Fruit fly (Drosophila melanogaster) whole organism, prepupa: ENCODE data around the gene CG14050.

Experiments used
- Blimp-1 ChIP-seq: fragments of 200-800 bp; sonication (Bioruptor generic); optimal IDR thresholded peaks from 3 replicates; lab custom pipeline; 2017; ENCODE audit warnings: missing biosample characterization, missing genetic modification characterization, mild to moderate bottlenecking, moderate library complexity, missing genetic modification reagents
- CG10631 ChIP-seq: fragments of 200-800 bp; sonication (Bioruptor generic); optimal IDR thresholded peaks from 2 replicates; lab custom pipeline; 2016; ENCODE audit warnings: missing biosample characterization, missing genetic modification characterization
- CG11762 ChIP-seq: fragments of 200-800 bp; sonication (Bioruptor generic); optimal IDR thresholded peaks from 3 replicates; lab custom pipeline; 2016; ENCODE audit warnings: missing biosample characterization, missing genetic modification characterization; ENCODE audit not compliant: insufficient read depth
- CG11902 ChIP-seq: fragments of 200-800 bp; sonication (Bioruptor generic); optimal IDR thresholded peaks from 3 replicates; lab custom pipeline; 2016; ENCODE audit warnings: missing biosample characterization, missing genetic modification characterization
- CG15336 ChIP-seq: fragments of 200-800 bp; sonication (Bioruptor generic); IDR thresholded peaks from 2 replicates; pipeline ENCODE4 v1.3.6; 2022; ENCODE audit warnings: missing biosample characterization, missing genetic modification characterization
- CG1621 ChIP-seq: fragments of 200-800 bp; sonication (Bioruptor generic); optimal IDR thresholded peaks from 3 replicates; lab custom pipeline; 2018; ENCODE audit warnings: missing biosample characterization, mild to moderate bottlenecking, missing genetic modification characterization
- CG16779 ChIP-seq: fragments of 200-800 bp; sonication (Bioruptor generic); optimal IDR thresholded peaks from 3 replicates; lab custom pipeline; 2017; ENCODE audit warnings: missing biosample characterization, mild to moderate bottlenecking, missing genetic modification characterization
- CG3032 ChIP-seq: fragments of 200-800 bp; optimal IDR thresholded peaks from 2 replicates; lab custom pipeline; 2019; ENCODE audit warnings: missing biosample characterization, mild to moderate bottlenecking, missing genetic modification characterization, moderate library complexity
- CG31627 ChIP-seq: fragments of 200-800 bp; sonication (Bioruptor generic); optimal IDR thresholded peaks from 3 replicates; lab custom pipeline; 2016; ENCODE audit warnings: missing biosample characterization, missing genetic modification characterization
- CG32006 ChIP-seq: fragments of 200-800 bp; sonication (Bioruptor generic); optimal IDR thresholded peaks from 3 replicates; lab custom pipeline; 2017; ENCODE audit warnings: missing biosample characterization, mild to moderate bottlenecking, missing genetic modification characterization
- CG3919 ChIP-seq: fragments of 200-800 bp; sonication (Bioruptor generic); optimal IDR thresholded peaks from 3 replicates; lab custom pipeline; 2016; ENCODE audit warnings: missing biosample characterization, missing genetic modification characterization
- CG4318 ChIP-seq: fragments of 200-800 bp; sonication (Bioruptor generic); optimal IDR thresholded peaks from 3 replicates; lab custom pipeline; 2017; ENCODE audit warnings: missing biosample characterization, mild to moderate bottlenecking, missing genetic modification characterization
- CG6163 ChIP-seq: fragments of 200-800 bp; sonication (Bioruptor generic); IDR thresholded peaks from 3 replicates; pipeline ENCODE4 v1.3.6; 2022; ENCODE audit warnings: missing biosample characterization, missing genetic modification characterization
- CG6276 ChIP-seq: fragments of 200-800 bp; sonication (Bioruptor generic); optimal IDR thresholded peaks from 2 replicates; lab custom pipeline; 2017; ENCODE audit warnings: missing biosample characterization, mild to moderate bottlenecking, missing genetic modification characterization
- CG6792 ChIP-seq: fragments of 200-800 bp; sonication (Bioruptor generic); optimal IDR thresholded peaks from 3 replicates; lab custom pipeline; 2016; ENCODE audit warnings: missing biosample characterization, missing genetic modification characterization
- CG6808 ChIP-seq: fragments of 200-800 bp; sonication (Bioruptor generic); optimal IDR thresholded peaks from 3 replicates; lab custom pipeline; 2017; ENCODE audit warnings: missing biosample characterization, missing genetic modification characterization, mild to moderate bottlenecking, moderate library complexity, missing genetic modification reagents
- CG6854 ChIP-seq: fragments of 200-800 bp; sonication (Bioruptor generic); optimal IDR thresholded peaks from 2 replicates; lab custom pipeline; 2017; ENCODE audit warnings: missing biosample characterization, mild to moderate bottlenecking, missing genetic modification characterization
- CG7368 ChIP-seq: fragments of 200-800 bp; sonication (Bioruptor generic); optimal IDR thresholded peaks from 3 replicates; lab custom pipeline; 2016; ENCODE audit warnings: missing biosample characterization, missing genetic modification characterization
- CG8119 ChIP-seq: fragments of 200-800 bp; sonication (Bioruptor generic); IDR thresholded peaks from 3 replicates; pipeline ENCODE4 v1.3.6; 2022; ENCODE audit warnings: missing biosample characterization, missing genetic modification characterization
- CG8319 ChIP-seq: fragments of 200-800 bp; sonication (Bioruptor generic); optimal IDR thresholded peaks from 3 replicates; lab custom pipeline; 2016; ENCODE audit warnings: missing biosample characterization, missing genetic modification characterization
- Eip78C ChIP-seq: fragments of 200-800 bp; sonication (Bioruptor generic); peaks from one replicate; lab custom pipeline; 2016; ENCODE audit warnings: missing biosample characterization, missing genetic modification characterization
- Eip93F ChIP-seq: fragments of 200-800 bp; sonication (Bioruptor generic); optimal IDR thresholded peaks from 2 replicates; lab custom pipeline; 2016; ENCODE audit warnings: missing biosample characterization, mild to moderate bottlenecking, missing genetic modification characterization
- Ets21C ChIP-seq: fragments of 200-800 bp; sonication (Bioruptor generic); optimal IDR thresholded peaks from 3 replicates; lab custom pipeline; 2016; ENCODE audit warnings: missing biosample characterization, missing genetic modification characterization
- Ets96B ChIP-seq: fragments of 200-800 bp; optimal IDR thresholded peaks from 2 replicates; lab custom pipeline; 2019; ENCODE audit warnings: missing biosample characterization, mild to moderate bottlenecking, missing genetic modification characterization, moderate library complexity
- Gug ChIP-seq: fragments of 200-800 bp; sonication (Bioruptor generic); IDR thresholded peaks from 2 replicates; pipeline ENCODE4 v1.3.6; 2022; ENCODE audit warnings: missing biosample characterization, missing genetic modification characterization
- Hr39 ChIP-seq: fragments of 200-800 bp; sonication (Bioruptor generic); optimal IDR thresholded peaks from 2 replicates; lab custom pipeline; 2016; ENCODE audit warnings: missing biosample characterization, missing genetic modification characterization
- Lpt ChIP-seq: fragments of 200-800 bp; sonication (Bioruptor generic); optimal IDR thresholded peaks from 3 replicates; lab custom pipeline; 2016; ENCODE audit warnings: missing biosample characterization, missing genetic modification characterization
- OdsH ChIP-seq: fragments of 200-800 bp; sonication (Bioruptor generic); optimal IDR thresholded peaks from 3 replicates; lab custom pipeline; 2016; ENCODE audit warnings: missing biosample characterization, missing genetic modification characterization
- Sox102F ChIP-seq: fragments of 200-800 bp; sonication (Bioruptor generic); optimal IDR thresholded peaks from 2 replicates; lab custom pipeline; 2016; ENCODE audit warnings: missing biosample characterization, mild to moderate bottlenecking, missing genetic modification characterization
- Sox14 ChIP-seq: fragments of 200-800 bp; sonication (Bioruptor generic); optimal IDR thresholded peaks from 3 replicates; lab custom pipeline; 2016; ENCODE audit warnings: missing biosample characterization, missing genetic modification characterization
- acj6 ChIP-seq: fragments of 200-800 bp; sonication (Bioruptor generic); optimal IDR thresholded peaks from 3 replicates; lab custom pipeline; 2016; ENCODE audit warnings: missing biosample characterization, missing genetic modification characterization
- cyc ChIP-seq: fragments of 200-800 bp; sonication (Bioruptor generic); optimal IDR thresholded peaks from 3 replicates; lab custom pipeline; 2016; ENCODE audit warnings: missing biosample characterization, missing genetic modification characterization
- dsx ChIP-seq: fragments of 200-800 bp; optimal IDR thresholded peaks from 3 replicates; lab custom pipeline; 2019; ENCODE audit warnings: missing biosample characterization, mild to moderate bottlenecking, missing genetic modification characterization, moderate library complexity; ENCODE audit not compliant: poor library complexity, severe bottlenecking
- eg ChIP-seq: fragments of 200-800 bp; sonication (Bioruptor generic); IDR thresholded peaks from 3 replicates; pipeline ENCODE4 v1.3.6; 2022; ENCODE audit warnings: missing biosample characterization, missing genetic modification characterization
- fkh ChIP-seq: fragments of 200-800 bp; sonication (Bioruptor generic); optimal IDR thresholded peaks from 3 replicates; lab custom pipeline; 2017; ENCODE audit warnings: missing biosample characterization, mild to moderate bottlenecking, missing genetic modification characterization, moderate library complexity
- lz ChIP-seq: fragments of 200-800 bp; sonication (Bioruptor generic); optimal IDR thresholded peaks from 3 replicates; lab custom pipeline; 2016; ENCODE audit warnings: missing biosample characterization, missing genetic modification characterization
- net ChIP-seq: fragments of 200-800 bp; sonication (Bioruptor generic); optimal IDR thresholded peaks from 3 replicates; lab custom pipeline; 2016; ENCODE audit warnings: missing biosample characterization, missing genetic modification characterization
- spab ChIP-seq: fragments of 200-800 bp; sonication (Bioruptor generic); optimal IDR thresholded peaks from 2 replicates; lab custom pipeline; 2017; ENCODE audit warnings: missing biosample characterization, mild to moderate bottlenecking, missing genetic modification characterization, missing genetic modification reagents
- ss ChIP-seq, 2 experiments: fragments of 200-800 bp; sonication (Bioruptor generic); optimal IDR thresholded peaks; 2 replicates in 1 of 2; 3 replicates in 1 of 2; lab custom pipeline; 2017 to 2018; ENCODE audit warnings: mild to moderate bottlenecking in 2 of 2, missing biosample characterization in 2 of 2, missing genetic modification characterization in 2 of 2, moderate library complexity in 1 of 2
- vri ChIP-seq: fragments of 200-800 bp; sonication (Bioruptor generic); optimal IDR thresholded peaks from 3 replicates; lab custom pipeline; 2016; ENCODE audit warnings: missing biosample characterization, mild to moderate bottlenecking, missing genetic modification characterization

Gene CG14050

DNA sequence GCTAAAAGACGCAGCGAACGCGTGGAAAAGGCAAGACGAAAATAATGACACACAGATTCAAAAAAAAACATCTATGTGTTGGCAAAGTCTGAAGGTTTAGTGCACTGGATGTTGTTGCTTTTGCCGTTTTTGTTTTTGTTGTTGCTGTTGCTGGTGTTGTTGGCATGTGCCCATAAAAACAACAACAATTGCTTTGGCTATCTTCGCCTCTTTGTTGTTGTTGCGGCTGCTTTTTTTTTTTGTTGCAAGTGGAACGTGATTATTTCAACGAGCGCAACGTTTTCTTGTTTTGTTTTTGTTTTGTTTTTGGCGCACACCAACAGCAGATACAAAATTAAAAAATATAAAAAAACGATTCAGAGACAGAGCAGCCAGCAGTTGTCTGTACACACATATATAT is 36.9 kb downstream of the CG14050 start (continued):
- no peak for TF ChIP-seq CG4318
- no peak for TF ChIP-seq Sox102F (GFP tag; lab: Kevin White, UChicago)
- no peak for TF ChIP-seq CG31627 (GFP tag; lab: Kevin White, UChicago)
- peak; percentile 81 for TF ChIP-seq Eip78C (GFP tag; lab: Kevin White, UChicago)
- peak; percentile 95 for TF ChIP-seq eg (GFP tag; lab: Robert Waterston, UW)
- peak; percentile 94 for TF ChIP-seq CG16779 (tag; lab: Kevin White, UChicago)
- TF ChIP-seq ss (GFP tag; optimal IDR thresholded peaks at IDR 0.05; lab: Kevin White, UChicago): peak; percentile 98 to 99

DNA sequence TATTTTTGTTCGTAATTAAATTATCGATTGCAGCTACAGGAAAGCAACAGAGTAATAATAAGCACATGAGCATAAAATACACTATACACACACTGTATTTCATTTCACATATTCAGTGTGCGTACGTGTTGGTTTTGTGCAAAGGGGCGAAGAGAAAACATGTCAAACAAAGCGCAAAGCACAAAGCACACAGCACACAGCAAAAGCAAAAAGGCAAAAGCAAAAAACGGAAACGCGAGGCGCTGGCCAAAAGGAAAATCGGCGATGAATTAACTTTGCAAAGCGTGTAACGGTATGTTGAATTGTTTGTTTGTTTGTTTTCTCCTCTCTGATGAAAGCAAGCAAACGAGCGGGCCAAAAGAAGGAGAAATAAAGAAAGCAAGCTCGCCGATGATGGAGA is 37.7 kb downstream of the CG14050 start:
- no peak for TF ChIP-seq CG8319 (GFP tag; lab: Kevin White, UChicago)
- TF ChIP-seq CG16779 (tag; lab: Kevin White, UChicago): no peak
- peak; percentile 9 for TF ChIP-seq Blimp-1 (GFP tag; lab: Kevin White, UChicago)
- no peak for TF ChIP-seq CG11902 (GFP tag; lab: Kevin White, UChicago)
- TF ChIP-seq Ets96B (tag; lab: Kevin White, UChicago): no peak
- TF ChIP-seq cyc (GFP tag; lab: Kevin White, UChicago): no peak
- no peak for TF ChIP-seq CG10631 (GFP tag; lab: Kevin White, UChicago)
- peak; percentile 33 for TF ChIP-seq Sox14 (GFP tag; lab: Kevin White, UChicago)
- TF ChIP-seq net: no peak
- TF ChIP-seq CG15336 (GFP tag; lab: Robert Waterston, UW): 0 out of 2 replicates have a peak, but pooled peaks have one; percentile 8
- peak; percentile 47 for TF ChIP-seq CG6854 (GFP tag; lab: Kevin White, UChicago)
- TF ChIP-seq CG3032 (tag; lab: Kevin White, UChicago): no peak
- TF ChIP-seq eg (GFP tag; lab: Robert Waterston, UW): peak; percentile 50; the same call in 1 of the 3 replicates
- TF ChIP-seq CG32006 (GFP tag; lab: Kevin White, UChicago): no peak
- peak; percentile 16 for TF ChIP-seq Sox102F (GFP tag; lab: Kevin White, UChicago)
- TF ChIP-seq Lpt (GFP tag; lab: Kevin White, UChicago): no peak
- TF ChIP-seq vri: no peak
- no peak for TF ChIP-seq CG6792
- no peak for TF ChIP-seq Gug (GFP tag; lab: Robert Waterston, UW)
- peak; percentile 33 for TF ChIP-seq dsx
- no peak for TF ChIP-seq CG11762
- TF ChIP-seq CG7368 (GFP tag; lab: Kevin White, UChicago): no peak
- TF ChIP-seq CG3919 (GFP tag; lab: Kevin White, UChicago): no peak
- TF ChIP-seq OdsH (GFP tag; lab: Kevin White, UChicago): no peak
- peak; percentile 64; the same call in 2 of the 3 replicates for TF ChIP-seq CG6163
- no peak for TF ChIP-seq Hr39 (GFP tag; lab: Kevin White, UChicago)
- TF ChIP-seq Eip93F (GFP tag; lab: Kevin White, UChicago): peak; percentile 16
- no peak for TF ChIP-seq spab (GFP tag; lab: Kevin White, UChicago)
- no peak for TF ChIP-seq CG6808 (GFP tag; lab: Kevin White, UChicago)
- peak; percentile 35 for TF ChIP-seq fkh (GFP tag; lab: Kevin White, UChicago)
- TF ChIP-seq, all 60 proteins: peak for 10

DNA sequence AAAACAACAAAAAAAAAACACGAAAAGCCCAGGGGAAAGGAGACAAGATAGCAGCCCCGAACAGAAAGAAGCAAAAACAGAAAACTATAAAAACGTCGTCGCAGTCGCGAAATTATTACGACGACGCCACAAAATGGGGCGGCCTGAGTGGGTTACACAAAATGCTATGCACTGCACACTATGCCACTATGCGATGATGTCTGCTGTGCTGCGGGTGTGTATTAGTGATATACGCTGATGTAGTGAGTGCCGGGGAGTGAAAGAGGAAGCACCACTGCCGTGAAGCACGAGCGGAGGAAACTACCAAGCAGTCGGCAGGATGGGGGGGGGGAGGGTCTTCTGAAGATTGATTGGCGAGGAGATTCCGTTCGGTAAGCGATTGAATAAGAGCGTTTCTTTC is 39.0 kb downstream of the CG14050 start:
- TF ChIP-seq acj6 (GFP tag; lab: Kevin White, UChicago): no peak
- TF ChIP-seq CG6163: peak; percentile 48; the same call in 2 of the 3 replicates
- 0 out of 3 replicates have a peak, but pooled peaks have one; percentile 42 for TF ChIP-seq CG8119
- no peak for TF ChIP-seq CG1621 (tag; lab: Kevin White, UChicago)
- TF ChIP-seq ss (GFP tag; optimal IDR thresholded peaks at IDR 0.05; lab: Kevin White, UChicago): peak in 1 of 2 experiments; percentile 8
- peak; percentile 18 for TF ChIP-seq CG6276
- no peak for TF ChIP-seq Ets21C (GFP tag; lab: Kevin White, UChicago)
- no peak for TF ChIP-seq fkh (GFP tag; lab: Kevin White, UChicago)
- peak; percentile 52; the same call in 2 of the 3 replicates for TF ChIP-seq eg (GFP tag; lab: Robert Waterston, UW)
- TF ChIP-seq CG15336 (GFP tag; lab: Robert Waterston, UW): peak; percentile 31; the same call in 1 of the 2 replicates
- TF ChIP-seq lz (GFP tag; lab: Kevin White, UChicago): no peak
- TF ChIP-seq, all 60 proteins: peak for 6
